Worm (Caenorhabditis elegans) whole organism, L4/young adult: ENCODE results near the gene Y39H10B.2.

Experiments used
- W03F9.2 ChIP-seq: fragments of 150-350 bp; optimal IDR thresholded peaks from 2 replicates; lab custom pipeline; 2014; ENCODE audit warnings: missing biosample characterization, missing genetic modification characterization
- dao-5 ChIP-seq: sonication (generic microtip); optimal IDR thresholded peaks from 2 replicates; lab custom pipeline; 2016; ENCODE audit warnings: missing genotype, missing genetic modification characterization, moderate library complexity, missing compliant biosample characterization
- him-1 ChIP-seq: sonication (generic microtip); optimal IDR thresholded peaks from 2 replicates; lab custom pipeline; 2016; ENCODE audit warnings: missing genotype, missing genetic modification reagents, missing genetic modification characterization, missing compliant biosample characterization

- TF ChIP-seq him-1 (tag; lab: Kevin White, UChicago) (peak; percentile 78), dao-5 (no peak), W03F9.2 (tag; lab: Kevin White, UChicago) (no peak)
These were observed 43.6 kb downstream of the Y39H10B.2 start for ce11 chrV:3712192-3712591.
